Worm (Caenorhabditis elegans) whole organism, L4 larva: ENCODE data around the gene spl-1.

ENCODE experiments used
- F10B5.3 ChIP-seq: sonication (generic microtip); optimal IDR thresholded peaks from 2 replicates; lab custom pipeline; 2016; ENCODE audit warnings: mild to moderate bottlenecking, missing genetic modification characterization, missing compliant biosample characterization
- F44E2.7 ChIP-seq: fragments of 200-800 bp; sonication (Bioruptor generic); IDR thresholded peaks from 2 replicates; pipeline ENCODE4 v2.1.2; 2022; ENCODE audit warnings: missing genetic modification characterization, missing compliant biosample characterization
- F49E8.2 ChIP-seq: sonication (generic microtip); optimal IDR thresholded peaks from 2 replicates; lab custom pipeline; 2016; ENCODE audit warnings: missing compliant biosample characterization, mild to moderate bottlenecking, missing genetic modification characterization, borderline replicate concordance
- T26A8.4 ChIP-seq: fragments of 200-800 bp; sonication (Bioruptor generic); IDR thresholded peaks from 2 replicates; pipeline ENCODE4 v1.3.6; 2022; ENCODE audit warnings: missing genetic modification characterization, missing compliant biosample characterization
- Y105C5A.15 ChIP-seq: fragments of 200-800 bp; sonication (Bioruptor generic); IDR thresholded peaks from 2 replicates; pipeline ENCODE4 v1.3.6; 2022; ENCODE audit warnings: missing genetic modification characterization, missing compliant biosample characterization
- Y75B8A.6 ChIP-seq: fragments of 200-800 bp; sonication (Bioruptor generic); IDR thresholded peaks from 2 replicates; pipeline ENCODE4 v1.3.6; 2022; ENCODE audit warnings: missing genetic modification reagents, missing genetic modification characterization, missing compliant biosample characterization
- ZK337.2 ChIP-seq: fragments of 200-800 bp; sonication (Bioruptor generic); IDR thresholded peaks from 2 replicates; pipeline ENCODE4 v1.3.6; 2022; ENCODE audit warnings: missing genetic modification reagents, missing genetic modification characterization, missing compliant biosample characterization
- ZK546.5 ChIP-seq, 2 experiments: sonication (generic microtip); optimal IDR thresholded peaks; 2 replicates each; lab custom pipeline; 2017; ENCODE audit warnings: missing biosample characterization in 2 of 2, missing genetic modification characterization in 2 of 2
- aly-2 ChIP-seq: sonication (generic microtip); optimal IDR thresholded peaks from 2 replicates; lab custom pipeline; 2018; ENCODE audit warnings: missing biosample characterization, missing genetic modification characterization
- ama-1 ChIP-seq: fragments of 150-350 bp; optimal IDR thresholded peaks from 2 replicates; lab custom pipeline; 2014; ENCODE audit warnings: inconsistent platforms, mixed read lengths
- arid-1 ChIP-seq: fragments of 200-800 bp; sonication (Bioruptor generic); conservative IDR thresholded peaks from 2 replicates; pipeline ENCODE4 v1.3.6; 2022; ENCODE audit warnings: missing genetic modification reagents, missing genetic modification characterization, missing compliant biosample characterization
- attf-4 ChIP-seq: sonication (generic microtip); optimal IDR thresholded peaks from 3 replicates; lab custom pipeline; 2017; ENCODE audit warnings: missing biosample characterization, missing genetic modification characterization
- ceh-28 ChIP-seq: fragments of 150-350 bp; optimal IDR thresholded peaks from 2 replicates; lab custom pipeline; 2014; ENCODE audit warnings: missing biosample characterization, missing genetic modification reagents, missing genetic modification characterization
- ceh-32 ChIP-seq: sonication (generic microtip); optimal IDR thresholded peaks from 2 replicates; lab custom pipeline; 2016; ENCODE audit warnings: mild to moderate bottlenecking, missing genetic modification characterization, missing compliant biosample characterization; ENCODE audit not compliant: poor library complexity
- ceh-44 ChIP-seq: fragments of 200-800 bp; sonication (Bioruptor generic); IDR thresholded peaks from 2 replicates; pipeline ENCODE4 v1.3.6; 2022; ENCODE audit warnings: missing genetic modification reagents, missing genetic modification characterization, missing compliant biosample characterization
- ceh-62 ChIP-seq: sonication (generic microtip); optimal IDR thresholded peaks from 2 replicates; lab custom pipeline; 2017; ENCODE audit warnings: missing biosample characterization, missing genetic modification characterization
- cey-2 ChIP-seq: sonication (generic microtip); optimal IDR thresholded peaks from 3 replicates; lab custom pipeline; 2017; ENCODE audit warnings: missing genetic modification characterization, mild to moderate bottlenecking, missing compliant biosample characterization, antibody characterized with exemption, borderline replicate concordance; ENCODE audit not compliant: insufficient read depth
- ctbp-1 ChIP-seq: fragments of 200-800 bp; sonication (Bioruptor generic); IDR thresholded peaks from 2 replicates; pipeline ENCODE4 v1.3.6; 2022; ENCODE audit warnings: missing genetic modification reagents, missing genetic modification characterization, missing compliant biosample characterization
- daf-12 ChIP-seq: fragments of 150-350 bp; optimal IDR thresholded peaks from 2 replicates; lab custom pipeline; 2014; ENCODE audit warnings: missing biosample characterization, missing genetic modification reagents, missing genetic modification characterization
- daf-16 ChIP-seq, 3 experiments: sonication (generic microtip); optimal IDR thresholded peaks; 2 replicates each; lab custom pipeline; 2016 to 2017; ENCODE audit warnings: missing genetic modification characterization in 3 of 3, missing genetic modification reagents in 3 of 3, mild to moderate bottlenecking in 2 of 3, missing compliant biosample characterization in 2 of 3, missing biosample characterization in 1 of 3, moderate library complexity in 1 of 3
- daf-19 ChIP-seq: fragments of 200-800 bp; sonication (Bioruptor generic); conservative IDR thresholded peaks from 2 replicates; pipeline ENCODE4 v1.3.6; 2022; ENCODE audit warnings: missing genetic modification characterization, missing compliant biosample characterization
- dmd-9 ChIP-seq: fragments of 200-800 bp; sonication (Bioruptor generic); IDR thresholded peaks from 2 replicates; pipeline ENCODE4 v1.3.6; 2022; ENCODE audit warnings: missing genetic modification reagents, missing genetic modification characterization, missing compliant biosample characterization
- egl-27 ChIP-seq: sonication (generic microtip); optimal IDR thresholded peaks from 3 replicates; lab custom pipeline; 2017; ENCODE audit warnings: missing biosample characterization, missing genetic modification reagents, missing genetic modification characterization
- fkh-10 ChIP-seq: fragments of 150-350 bp; optimal IDR thresholded peaks from 2 replicates; lab custom pipeline; 2014; ENCODE audit warnings: missing biosample characterization, missing genetic modification reagents, missing genetic modification characterization
- hlh-11 ChIP-seq: fragments of 200-800 bp; sonication (Bioruptor generic); optimal IDR thresholded peaks from 2 replicates; lab custom pipeline; 2018; ENCODE audit warnings: mild to moderate bottlenecking, missing genetic modification characterization, missing compliant biosample characterization
- jun-1 ChIP-seq: fragments of 150-350 bp; optimal IDR thresholded peaks from 2 replicates; lab custom pipeline; 2014; ENCODE audit warnings: missing biosample characterization, missing genetic modification reagents, missing genetic modification characterization
- lim-7 ChIP-seq: fragments of 200-800 bp; sonication (Bioruptor generic); IDR thresholded peaks from 2 replicates; pipeline ENCODE4 v1.3.6; 2022; ENCODE audit warnings: missing genetic modification characterization, missing compliant biosample characterization
- lin-15B ChIP-seq: fragments of 150-350 bp; sonication (generic microtip); optimal IDR thresholded peaks from 3 replicates; lab custom pipeline; 2014; ENCODE audit warnings: missing biosample characterization, missing genetic modification characterization
- lin-39 ChIP-seq: fragments of 150-350 bp; optimal IDR thresholded peaks from 2 replicates; lab custom pipeline; 2014; ENCODE audit warnings: missing biosample characterization, missing genetic modification reagents, missing genetic modification characterization
- lsy-2 ChIP-seq, 2 experiments: fragments of 150-350 bp in 1 of 2; sonication (generic microtip) in 1 of 2; optimal IDR thresholded peaks; 2 replicates each; lab custom pipeline; 2014 to 2017; ENCODE audit warnings: missing biosample characterization in 2 of 2, missing genetic modification characterization in 2 of 2
- mdt-29 ChIP-seq: fragments of 200-800 bp; sonication (Bioruptor generic); IDR thresholded peaks from 2 replicates; pipeline ENCODE4 v1.3.6; 2022; ENCODE audit warnings: missing genetic modification reagents, missing genetic modification characterization, missing compliant biosample characterization
- mxl-3 ChIP-seq: fragments of 200-800 bp; sonication (Bioruptor generic); optimal IDR thresholded peaks from 2 replicates; lab custom pipeline; 2018; ENCODE audit warnings: mild to moderate bottlenecking, missing genetic modification characterization, missing compliant biosample characterization
- nhr-102 ChIP-seq: sonication (generic microtip); optimal IDR thresholded peaks from 2 replicates; lab custom pipeline; 2016; ENCODE audit warnings: mild to moderate bottlenecking, missing genetic modification characterization, moderate library complexity, missing compliant biosample characterization
- nhr-237 ChIP-seq: sonication (generic microtip); optimal IDR thresholded peaks from 2 replicates; lab custom pipeline; 2017; ENCODE audit warnings: missing biosample characterization, missing genetic modification characterization
- nhr-41 ChIP-seq: fragments of 200-800 bp; sonication (Bioruptor generic); IDR thresholded peaks from 2 replicates; pipeline ENCODE4 v1.3.6; 2022; ENCODE audit warnings: missing genetic modification reagents, missing genetic modification characterization, missing compliant biosample characterization
- nhr-6 ChIP-seq: fragments of 150-350 bp; optimal IDR thresholded peaks from 2 replicates; lab custom pipeline; 2014; ENCODE audit warnings: missing biosample characterization, missing genetic modification characterization
- nhr-76 ChIP-seq: fragments of 150-350 bp; optimal IDR thresholded peaks from 2 replicates; lab custom pipeline; 2014; ENCODE audit warnings: missing biosample characterization, missing genetic modification characterization
- pha-4 ChIP-seq, 2 experiments: fragments of 150-350 bp in 1 of 2; fragments of 200-800 bp in 1 of 2; sonication (Bioruptor generic) in 1 of 2; IDR thresholded peaks in 1 of 2; optimal IDR thresholded peaks in 1 of 2; 2 replicates each; pipeline versions ENCODE4 v1.3.6 to Lab custom; 2014 to 2022; ENCODE audit warnings: missing genetic modification characterization in 2 of 2, missing genetic modification reagents in 2 of 2, missing biosample characterization in 1 of 2, missing compliant biosample characterization in 1 of 2
- php-3 ChIP-seq: fragments of 200-800 bp; sonication (Bioruptor generic); IDR thresholded peaks from 2 replicates; pipeline ENCODE4 v1.3.6; 2022; ENCODE audit warnings: missing genetic modification reagents, missing genetic modification characterization, missing compliant biosample characterization
- saeg-2 ChIP-seq: fragments of 200-800 bp; sonication (Bioruptor generic); IDR thresholded peaks from 2 replicates; pipeline ENCODE4 v1.3.6; 2022; ENCODE audit warnings: missing genetic modification reagents, missing genetic modification characterization, missing compliant biosample characterization
- snpc-1.2 ChIP-seq: fragments of 200-800 bp; sonication (Bioruptor generic); IDR thresholded peaks from 2 replicates; pipeline ENCODE4 v1.3.6; 2022; ENCODE audit warnings: missing genetic modification reagents, missing genetic modification characterization, missing compliant biosample characterization
- spr-1 ChIP-seq: sonication (generic microtip); optimal IDR thresholded peaks from 2 replicates; lab custom pipeline; 2016; ENCODE audit warnings: mild to moderate bottlenecking, missing genetic modification characterization, missing compliant biosample characterization
- tra-1 ChIP-seq: fragments of 200-800 bp; sonication (Bioruptor generic); IDR thresholded peaks from 2 replicates; pipeline ENCODE4 v1.3.6; 2022; ENCODE audit warnings: missing genetic modification reagents, missing genetic modification characterization, missing compliant biosample characterization
- zag-1 ChIP-seq: fragments of 150-350 bp; optimal IDR thresholded peaks from 2 replicates; lab custom pipeline; 2014; ENCODE audit warnings: missing biosample characterization, missing genetic modification characterization
- zfp-2 ChIP-seq: sonication (generic microtip); optimal IDR thresholded peaks from 2 replicates; lab custom pipeline; 2016; ENCODE audit warnings: mild to moderate bottlenecking, missing genetic modification characterization, missing compliant biosample characterization
- zip-11 ChIP-seq: fragments of 200-800 bp; sonication (Bioruptor generic); IDR thresholded peaks from 2 replicates; pipeline ENCODE4 v1.3.6; 2022; ENCODE audit warnings: missing genetic modification characterization, missing compliant biosample characterization

The spl-1 gene

DNA sequence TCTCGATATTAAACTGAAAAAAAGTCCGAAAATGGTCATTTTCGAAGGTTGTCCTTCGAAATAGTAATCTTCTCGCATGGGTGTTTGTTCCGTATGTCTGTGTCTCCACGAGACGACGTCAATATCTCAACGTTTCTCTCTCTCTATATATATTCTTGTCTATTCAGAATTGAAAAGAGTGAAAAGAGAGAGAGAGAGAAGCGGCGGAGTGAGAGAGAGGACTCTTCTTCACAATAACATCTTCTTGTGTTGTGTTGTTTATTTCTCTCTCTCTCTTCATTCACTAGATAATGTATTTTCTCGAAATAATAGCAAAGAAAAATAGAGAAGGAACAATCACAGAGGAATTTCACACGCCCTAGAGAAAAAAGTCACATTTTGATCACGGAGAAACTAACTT is 16.6 kb downstream of the spl-1 start (continued):
- TF ChIP-seq egl-27 (tag; lab: Kevin White, UChicago) (no peak), fkh-10 (GFP tag; lab: Kevin White, UChicago) (no peak), Y105C5A.15 (GFP tag; lab: Robert Waterston, UW) (no peak), pha-4 (GFP tag; IDR thresholded peaks at IDR 0.05; lab: Robert Waterston, UW) (no peak), pha-4 (tag; optimal IDR thresholded peaks at IDR 0.05; lab: Kevin White, UChicago) (no peak), lsy-2 (tag; optimal IDR thresholded peaks at IDR 0.05; lab: Kevin White, UChicago) (peak in 1 of 2 experiments; percentile 70), hlh-11 (tag; lab: Kevin White, UChicago) (peak; percentile 23), arid-1 (GFP tag; lab: Robert Waterston, UW) (no peak), ZK337.2 (GFP tag; lab: Robert Waterston, UW) (no peak), F44E2.7 (GFP tag; lab: Robert Waterston, UW) (no peak), zag-1 (no peak), zip-11 (GFP tag; lab: Robert Waterston, UW) (no peak), mdt-29 (GFP tag; lab: Robert Waterston, UW) (no peak), daf-16 (GFP tag; optimal IDR thresholded peaks at IDR 0.05; lab: Kevin White, UChicago) (peak in 1 of 2 experiments; percentile 61), daf-16 (tag; optimal IDR thresholded peaks at IDR 0.05; lab: Kevin White, UChicago) (no peak), snpc-1.2 (GFP tag; lab: Robert Waterston, UW) (no peak), nhr-6 (tag; lab: Kevin White, UChicago) (no peak), nhr-237 (tag; lab: Kevin White, UChicago) (no peak), ceh-62 (no peak), jun-1 (tag; lab: Kevin White, UChicago) (no peak), ama-1 (lab: Kevin White, UChicago) (no peak), nhr-76 (tag; lab: Kevin White, UChicago) (no peak), ceh-32 (tag; lab: Kevin White, UChicago) (no peak), cey-2 (tag; lab: Kevin White, UChicago) (no peak), F49E8.2 (tag; lab: Kevin White, UChicago) (no peak), daf-19 (no peak), attf-4 (tag; lab: Kevin White, UChicago) (no peak), nhr-102 (no peak), zfp-2 (tag; lab: Kevin White, UChicago) (no peak), nhr-41 (GFP tag; lab: Robert Waterston, UW) (no peak), aly-2 (tag; lab: Kevin White, UChicago) (no peak), lim-7 (GFP tag; lab: Robert Waterston, UW) (no peak), php-3 (GFP tag; lab: Robert Waterston, UW) (no peak), ceh-44 (GFP tag; lab: Robert Waterston, UW) (no peak), mxl-3 (GFP tag; lab: Kevin White, UChicago) (no peak), ctbp-1 (GFP tag; lab: Robert Waterston, UW) (no peak), F10B5.3 (tag; lab: Kevin White, UChicago) (no peak), dmd-9 (GFP tag; lab: Robert Waterston, UW) (no peak), ceh-28 (no peak), tra-1 (no peak), Y75B8A.6 (no peak), lin-39 (tag; lab: Kevin White, UChicago) (no peak), daf-12 (tag; lab: Kevin White, UChicago) (no peak), saeg-2 (GFP tag; lab: Robert Waterston, UW) (no peak), ZK546.5 (tag; optimal IDR thresholded peaks at IDR 0.05; lab: Kevin White, UChicago) (no peak), lin-15B (no peak), T26A8.4 (no peak), spr-1 (tag; lab: Kevin White, UChicago) (no peak)
